Worm (Caenorhabditis elegans) whole organism, young adult: ENCODE results near the gene K12H4.6.

Source experiments
- B0019.2 ChIP-seq: fragments of 200-800 bp; sonication (Bioruptor generic); conservative IDR thresholded peaks from 2 replicates; pipeline ENCODE4 v1.3.6; 2022; ENCODE audit warnings: missing genetic modification reagents, missing genetic modification characterization, missing compliant biosample characterization
- D2030.7 ChIP-seq: fragments of 200-800 bp; sonication (Bioruptor generic); IDR thresholded peaks from 2 replicates; pipeline ENCODE4 v1.3.6; 2022; ENCODE audit warnings: missing genetic modification reagents, missing genetic modification characterization, missing compliant biosample characterization
- F39B2.1 ChIP-seq: fragments of 200-800 bp; sonication (Bioruptor generic); IDR thresholded peaks from 2 replicates; pipeline ENCODE4 v1.3.6; 2022; ENCODE audit warnings: missing genetic modification reagents, missing genetic modification characterization, missing compliant biosample characterization
- fkh-3 ChIP-seq: sonication (generic microtip); optimal IDR thresholded peaks from 2 replicates; lab custom pipeline; 2016; ENCODE audit warnings: mild to moderate bottlenecking, missing genetic modification characterization, missing compliant biosample characterization
- lin-54 ChIP-seq: fragments of 200-800 bp; sonication (Bioruptor generic); optimal IDR thresholded peaks from 2 replicates; lab custom pipeline; 2018; ENCODE audit warnings: mild to moderate bottlenecking, missing genetic modification characterization, missing compliant biosample characterization
- ztf-18 ChIP-seq: sonication (generic microtip); optimal IDR thresholded peaks from 2 replicates; lab custom pipeline; 2016; ENCODE audit warnings: missing genotype, mild to moderate bottlenecking, missing genetic modification characterization, missing compliant biosample characterization

- TF ChIP-seq F39B2.1 (no peak), ztf-18 (tag; lab: Kevin White, UChicago) (no peak), fkh-3 (tag; lab: Kevin White, UChicago) (no peak), D2030.7 (GFP tag; lab: Robert Waterston, UW) (no peak), B0019.2 (GFP tag; lab: Robert Waterston, UW) (no peak), lin-54 (GFP tag; lab: Kevin White, UChicago) (no peak)
Observed at ce11 chrIII:8030963-8031362, 11.7 kb downstream of the K12H4.6 start, which contains the start of gene F44B9.9.
